Worm (Caenorhabditis elegans) whole organism, L1 larva: ENCODE results near the gene irk-2.

Experiments
- aha-1 ChIP-seq: fragments of 150-350 bp; optimal IDR thresholded peaks from 2 replicates; lab custom pipeline; 2014; ENCODE audit warnings: missing biosample characterization, missing genetic modification characterization
- blmp-1 ChIP-seq: fragments of 150-350 bp; optimal IDR thresholded peaks from 2 replicates; lab custom pipeline; 2014; ENCODE audit warnings: missing biosample characterization, missing genetic modification characterization
- ceh-90 ChIP-seq: sonication (generic microtip); optimal IDR thresholded peaks from 2 replicates; lab custom pipeline; 2016; ENCODE audit warnings: missing genetic modification characterization, missing compliant biosample characterization
- ces-1 ChIP-seq: fragments of 150-350 bp; optimal IDR thresholded peaks from 2 replicates; lab custom pipeline; 2014; ENCODE audit warnings: missing biosample characterization, missing genetic modification reagents, missing genetic modification characterization
- dsc-1 ChIP-seq: sonication (generic microtip); optimal IDR thresholded peaks from 2 replicates; lab custom pipeline; 2016; ENCODE audit warnings: mild to moderate bottlenecking, missing genetic modification characterization, missing compliant biosample characterization
- efl-1 ChIP-seq, 4 experiments: fragments of 150-350 bp; optimal IDR thresholded peaks in 3 of 4; peaks in 1 of 4; 1 replicate in 1 of 4; 2 replicates in 3 of 4; lab custom pipeline; 2014; ENCODE audit warnings: missing biosample characterization in 2 of 4, missing genetic modification characterization in 2 of 4, missing genetic modification reagents in 2 of 4
- egl-13 ChIP-seq: sonication (generic microtip); optimal IDR thresholded peaks from 2 replicates; lab custom pipeline; 2016; ENCODE audit warnings: missing genotype, missing genetic modification reagents, missing genetic modification characterization, missing compliant biosample characterization
- elt-2 ChIP-seq: sonication (generic microtip); optimal IDR thresholded peaks from 2 replicates; lab custom pipeline; 2016; ENCODE audit warnings: missing genetic modification characterization, mild to moderate bottlenecking, inconsistent platforms, missing compliant biosample characterization, missing genetic modification reagents
- ets-5 ChIP-seq: fragments of 200-800 bp; sonication (Bioruptor generic); IDR thresholded peaks from 2 replicates; pipeline ENCODE4 v1.3.6; 2022; ENCODE audit warnings: missing genetic modification characterization, missing compliant biosample characterization
- fkh-10 ChIP-seq: sonication (generic microtip); optimal IDR thresholded peaks from 2 replicates; lab custom pipeline; 2017; ENCODE audit warnings: missing biosample characterization, missing genetic modification reagents, missing genetic modification characterization
- fkh-8 ChIP-seq: sonication (generic microtip); optimal IDR thresholded peaks from 2 replicates; lab custom pipeline; 2016; ENCODE audit warnings: mild to moderate bottlenecking, missing genetic modification characterization, missing compliant biosample characterization
- grh-1 ChIP-seq: fragments of 200-800 bp; sonication (Bioruptor generic); IDR thresholded peaks from 2 replicates; pipeline ENCODE4 v1.3.6; 2022; ENCODE audit warnings: missing genetic modification reagents, missing genetic modification characterization, missing compliant biosample characterization
- hlh-17 ChIP-seq: fragments of 200-800 bp; sonication (Bioruptor generic); optimal IDR thresholded peaks from 2 replicates; lab custom pipeline; 2018; ENCODE audit warnings: missing genetic modification characterization, mild to moderate bottlenecking, missing compliant biosample characterization, moderate library complexity, borderline replicate concordance
- jun-1 ChIP-seq: fragments of 150-350 bp; optimal IDR thresholded peaks from 2 replicates; lab custom pipeline; 2014; ENCODE audit warnings: missing biosample characterization, missing genetic modification reagents, missing genetic modification characterization
- lin-13 ChIP-seq: fragments of 150-350 bp; optimal IDR thresholded peaks from 2 replicates; lab custom pipeline; 2014; ENCODE audit warnings: missing biosample characterization, missing genetic modification reagents, missing genetic modification characterization
- lin-14 ChIP-seq: fragments of 200-800 bp; sonication (Bioruptor generic); optimal IDR thresholded peaks from 2 replicates; lab custom pipeline; 2018; ENCODE audit warnings: mild to moderate bottlenecking, missing genetic modification characterization, moderate library complexity, missing compliant biosample characterization
- lin-15B ChIP-seq: fragments of 150-350 bp; sonication (generic microtip); optimal IDR thresholded peaks from 3 replicates; lab custom pipeline; 2014; ENCODE audit warnings: missing biosample characterization, missing genetic modification characterization
- lin-35 ChIP-seq, 2 experiments: fragments of 150-350 bp; optimal IDR thresholded peaks; 2 replicates each; lab custom pipeline; 2014; ENCODE audit warnings: missing biosample characterization in 2 of 2, missing genetic modification characterization in 2 of 2, missing genetic modification reagents in 2 of 2
- lir-3 ChIP-seq: sonication (generic microtip); optimal IDR thresholded peaks from 2 replicates; lab custom pipeline; 2016; ENCODE audit warnings: mild to moderate bottlenecking, missing genetic modification characterization, moderate library complexity, missing compliant biosample characterization; ENCODE audit not compliant: poor library complexity
- mdl-1 ChIP-seq, 2 experiments: fragments of 150-350 bp; optimal IDR thresholded peaks; 2 replicates each; lab custom pipeline; 2014 to 2017; ENCODE audit warnings: missing biosample characterization in 2 of 2, missing genetic modification characterization in 2 of 2, inconsistent platforms in 1 of 2
- mep-1 ChIP-seq: fragments of 150-350 bp; optimal IDR thresholded peaks from 2 replicates; lab custom pipeline; 2014; ENCODE audit warnings: missing biosample characterization, missing genetic modification characterization
- nhr-19 ChIP-seq: fragments of 200-800 bp; sonication (Bioruptor generic); conservative IDR thresholded peaks from 2 replicates; pipeline ENCODE4 v1.3.6; 2022; ENCODE audit warnings: missing genetic modification characterization, missing compliant biosample characterization
- nhr-20 ChIP-seq: sonication (generic microtip); optimal IDR thresholded peaks from 2 replicates; lab custom pipeline; 2016; ENCODE audit warnings: mild to moderate bottlenecking, missing genetic modification characterization, missing compliant biosample characterization
- nhr-237 ChIP-seq: fragments of 150-350 bp; optimal IDR thresholded peaks from 2 replicates; lab custom pipeline; 2014; ENCODE audit warnings: missing biosample characterization, missing genetic modification characterization
- nhr-28 ChIP-seq: fragments of 150-350 bp; optimal IDR thresholded peaks from 2 replicates; lab custom pipeline; 2014; ENCODE audit warnings: missing biosample characterization, missing genetic modification characterization
- nhr-47 ChIP-seq: sonication (generic microtip); optimal IDR thresholded peaks from 2 replicates; lab custom pipeline; 2016; ENCODE audit warnings: mild to moderate bottlenecking, missing genetic modification characterization, moderate library complexity, missing compliant biosample characterization
- nhr-71 ChIP-seq: sonication (generic microtip); optimal IDR thresholded peaks from 2 replicates; lab custom pipeline; 2016; ENCODE audit warnings: mild to moderate bottlenecking, missing genetic modification characterization, moderate library complexity, missing compliant biosample characterization
- nhr-76 ChIP-seq: sonication (generic microtip); optimal IDR thresholded peaks from 2 replicates; lab custom pipeline; 2017; ENCODE audit warnings: missing biosample characterization, missing genetic modification characterization
- nhr-85 ChIP-seq: sonication (generic microtip); peaks from one replicate; lab custom pipeline; 2016; ENCODE audit warnings: missing genetic modification characterization, inconsistent platforms, missing compliant biosample characterization
- nhr-90 ChIP-seq: sonication (generic microtip); optimal IDR thresholded peaks from 2 replicates; lab custom pipeline; 2016; ENCODE audit warnings: mild to moderate bottlenecking, missing genetic modification characterization, missing compliant biosample characterization; ENCODE audit not compliant: poor library complexity
- pax-3 ChIP-seq: fragments of 200-800 bp; sonication (Bioruptor generic); optimal IDR thresholded peaks from 2 replicates; lab custom pipeline; 2018; ENCODE audit warnings: mild to moderate bottlenecking, missing genetic modification characterization, moderate library complexity, missing compliant biosample characterization
- rnt-1 ChIP-seq: sonication (generic microtip); optimal IDR thresholded peaks from 2 replicates; lab custom pipeline; 2016; ENCODE audit warnings: mild to moderate bottlenecking, missing genetic modification characterization, moderate library complexity, missing compliant biosample characterization
- skn-1 ChIP-seq: fragments of 150-350 bp; optimal IDR thresholded peaks from 2 replicates; lab custom pipeline; 2014; ENCODE audit warnings: missing biosample characterization, missing genetic modification characterization
- snpc-4 ChIP-seq: fragments of 150-350 bp; optimal IDR thresholded peaks from 2 replicates; lab custom pipeline; 2014; ENCODE audit warnings: missing biosample characterization, missing genetic modification characterization
- sox-4 ChIP-seq: sonication (generic microtip); optimal IDR thresholded peaks from 2 replicates; lab custom pipeline; 2016; ENCODE audit warnings: missing genetic modification characterization, missing compliant biosample characterization
- sptf-1 ChIP-seq: fragments of 150-350 bp; optimal IDR thresholded peaks from 2 replicates; lab custom pipeline; 2014; ENCODE audit warnings: missing biosample characterization, missing genetic modification characterization
- sup-37 ChIP-seq: fragments of 200-800 bp; sonication (Bioruptor generic); optimal IDR thresholded peaks from 2 replicates; lab custom pipeline; 2018; ENCODE audit warnings: mild to moderate bottlenecking, missing genetic modification characterization, missing compliant biosample characterization
- unc-30 ChIP-seq: sonication (generic microtip); optimal IDR thresholded peaks from 2 replicates; lab custom pipeline; 2017; ENCODE audit warnings: missing biosample characterization, missing genetic modification characterization
- xbp-1 ChIP-seq: sonication (generic microtip); optimal IDR thresholded peaks from 2 replicates; lab custom pipeline; 2016; ENCODE audit warnings: missing genetic modification characterization, missing compliant biosample characterization
- zag-1 ChIP-seq: fragments of 150-350 bp; optimal IDR thresholded peaks from 2 replicates; lab custom pipeline; 2014; ENCODE audit warnings: missing biosample characterization, missing genetic modification characterization
- zip-4 ChIP-seq: fragments of 200-800 bp; sonication (Bioruptor generic); optimal IDR thresholded peaks from 2 replicates; lab custom pipeline; 2018; ENCODE audit warnings: mild to moderate bottlenecking, missing genetic modification characterization, moderate library complexity, missing compliant biosample characterization
- ztf-11 ChIP-seq, 2 experiments: sonication (generic microtip); optimal IDR thresholded peaks; 2 replicates each; lab custom pipeline; 2016 to 2017; ENCODE audit warnings: missing genetic modification characterization in 2 of 2, missing biosample characterization in 1 of 2, missing compliant biosample characterization in 1 of 2

irk-2 gene

DNA sequence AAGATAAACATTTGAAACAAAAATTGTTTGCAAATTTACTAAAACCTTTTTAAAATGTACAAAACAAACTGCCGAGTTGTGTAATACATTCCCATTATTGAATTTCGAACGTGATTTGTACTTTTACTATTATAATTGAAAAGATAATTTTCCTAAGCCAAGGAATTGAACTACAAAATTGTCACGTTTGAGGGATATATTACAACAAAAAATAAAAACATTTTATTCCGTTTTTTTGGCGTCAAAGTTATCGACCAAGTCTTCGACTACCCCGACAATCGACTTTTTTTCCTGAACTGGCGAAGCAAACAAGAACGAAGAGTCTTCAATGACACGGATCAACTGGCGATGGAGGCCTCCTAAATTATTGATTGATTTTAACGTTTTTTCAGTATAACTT lies 33.4 kb downstream of the irk-2 start, which contains the start of gene T19D7.7 (continued):
- TF ChIP-seq lin-15B (tag; lab: Kevin White, UChicago) = no peak
- no peak for TF ChIP-seq xbp-1
- no peak for TF ChIP-seq egl-13 (tag; lab: Kevin White, UChicago)
- TF ChIP-seq, all 84 proteins: peak for 0

DNA sequence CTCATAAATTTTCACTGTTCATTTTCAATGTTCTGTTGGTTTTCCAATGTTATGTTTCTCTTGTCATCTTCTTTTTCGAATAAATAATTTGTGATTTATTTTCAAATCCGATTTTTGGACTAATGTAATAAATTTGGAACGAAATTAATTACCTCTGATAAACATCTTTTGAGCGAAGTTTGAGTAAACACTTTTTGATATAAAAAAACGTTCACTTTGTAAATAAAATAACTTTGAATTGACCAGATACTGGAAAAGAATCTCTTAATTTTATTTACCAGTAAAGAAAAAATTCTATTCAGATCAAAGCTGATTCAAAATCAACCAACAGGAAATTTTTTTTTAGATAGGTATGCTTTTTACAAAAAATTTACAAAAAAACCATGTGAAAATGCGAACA lies 42.5 kb downstream of the irk-2 start, which contains the start of gene lgc-32:
Gene lgc-32 (plus strand): TSS at position 301 of the 400 bp plus-strand sequence.
- TF ChIP-seq sptf-1 (tag; lab: Kevin White, UChicago) = no peak
- peak; percentile 15 for TF ChIP-seq nhr-85
- no peak for TF ChIP-seq nhr-71 (tag; lab: Kevin White, UChicago)

DNA sequence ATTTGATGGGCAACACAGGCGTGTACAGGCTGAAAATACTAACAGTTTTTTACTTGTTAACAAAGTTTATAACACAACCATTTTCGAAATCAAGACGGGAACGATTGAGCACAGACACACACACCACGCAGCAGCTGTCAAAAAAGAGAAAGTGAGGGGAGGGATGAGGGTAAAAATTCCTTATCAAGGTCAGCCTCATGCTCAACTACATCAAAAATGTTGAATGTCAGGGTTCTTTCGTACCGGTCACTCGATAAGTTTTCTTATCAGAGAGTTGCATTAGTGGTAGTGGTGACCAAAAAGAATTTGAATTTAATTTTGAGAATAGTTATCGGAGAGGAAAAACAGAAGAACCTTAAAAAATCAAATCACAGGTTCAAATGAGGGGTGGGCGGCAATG lies 43.7 kb downstream of the irk-2 start, which contains the start of gene T19D7.6:
Gene T19D7.6 (minus strand): TSS at position 198 of the 400 bp plus-strand sequence.
- TF ChIP-seq ceh-90 (tag; lab: Kevin White, UChicago) = no peak
- TF ChIP-seq hlh-17 (GFP tag; lab: Kevin White, UChicago) = no peak
- TF ChIP-seq efl-1 (optimal IDR thresholded peaks at IDR 0.05; lab: Kevin White, UChicago) = no peak
- peak in 1 of 2 experiments; percentile 2 for TF ChIP-seq efl-1 (GFP tag; optimal IDR thresholded peaks at IDR 0.05 in 1 of 2; lab: Kevin White, UChicago)
- TF ChIP-seq lin-35 (GFP tag; optimal IDR thresholded peaks at IDR 0.05; lab: Kevin White, UChicago) = peak in 1 of 2 experiments; percentile 20
- no peak for TF ChIP-seq nhr-90 (tag; lab: Kevin White, UChicago)
- no peak for TF ChIP-seq nhr-76 (tag; lab: Kevin White, UChicago)
- no peak for TF ChIP-seq nhr-19 (GFP tag; lab: Robert Waterston, UW)
- peak; percentile 43 for TF ChIP-seq elt-2 (tag; lab: Kevin White, UChicago)

DNA sequence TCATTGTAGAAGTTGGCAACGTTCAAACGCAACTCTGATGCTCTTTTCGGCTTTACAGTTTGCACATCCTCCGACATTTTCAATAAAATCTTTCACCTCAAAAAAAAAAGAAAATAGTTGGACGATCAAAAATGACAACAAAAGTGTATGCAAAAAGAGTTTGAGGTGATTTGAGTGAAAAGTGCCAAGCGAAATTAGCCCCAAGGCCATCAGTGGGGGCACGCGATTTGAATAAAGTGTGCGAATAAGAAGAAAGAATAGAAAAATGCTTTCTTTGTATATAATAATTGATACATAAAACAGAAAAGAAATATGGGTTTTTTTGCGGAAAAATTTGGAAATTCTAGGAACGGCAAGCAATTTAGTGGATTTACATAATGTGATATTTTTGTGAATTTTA lies 48.2 kb downstream of the irk-2 start, which contains the start of gene T19D7.5:
Gene T19D7.5 (minus strand): TSS at position 101 of the 400 bp plus-strand sequence.
- no peak for TF ChIP-seq lir-3 (tag; lab: Kevin White, UChicago)
- TF ChIP-seq nhr-47 = no peak
- TF ChIP-seq lin-14 = peak; percentile 9
- no peak for TF ChIP-seq unc-30 (tag; lab: Kevin White, UChicago)
- no peak for TF ChIP-seq nhr-28
- TF ChIP-seq nhr-76 (tag; lab: Kevin White, UChicago) = no peak
- no peak for TF ChIP-seq nhr-85
- TF ChIP-seq fkh-10 (GFP tag; lab: Kevin White, UChicago) = no peak

DNA sequence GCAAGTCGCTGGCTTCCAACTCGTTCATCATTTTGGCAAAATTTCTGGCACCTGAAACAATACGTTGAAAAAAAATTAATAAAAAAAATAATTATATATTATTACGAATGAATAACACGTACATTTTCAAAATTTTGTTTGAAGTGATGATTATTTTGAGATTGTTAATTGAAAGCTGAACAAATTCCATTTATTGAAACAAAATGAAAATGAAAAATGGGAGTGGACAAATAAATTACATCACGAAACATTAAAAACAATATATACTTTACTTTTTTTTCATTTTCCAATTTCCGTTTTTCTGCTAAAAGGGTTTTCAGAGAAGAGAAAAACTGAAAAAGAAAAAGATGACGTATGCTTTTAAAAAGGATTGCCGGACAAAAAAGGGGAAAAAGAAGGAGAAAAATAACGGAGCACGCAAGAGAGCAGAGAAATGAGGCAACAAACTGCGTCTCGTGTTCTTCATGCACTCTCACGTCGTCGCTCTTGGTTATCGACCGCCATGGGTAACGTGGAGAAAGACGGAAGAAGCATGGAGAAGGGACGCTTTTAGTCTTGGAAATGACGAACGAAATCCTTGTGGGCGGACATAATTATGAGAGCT lies 52.5 kb downstream of the irk-2 start, which contains the start of gene rund-1:
Gene rund-1 (minus strand): TSS at position 51 of the 604 bp plus-strand sequence.
- TF ChIP-seq nhr-237 (tag; lab: Kevin White, UChicago) = no peak
- TF ChIP-seq ces-1 = no peak
- TF ChIP-seq snpc-4 (tag; lab: Kevin White, UChicago) = no peak
- TF ChIP-seq dsc-1 (tag; lab: Kevin White, UChicago) = peak; percentile 83
- TF ChIP-seq mep-1 (tag; lab: Kevin White, UChicago) = peak; percentile 69
- TF ChIP-seq grh-1 (GFP tag; lab: Robert Waterston, UW) = no peak
- TF ChIP-seq efl-1 (optimal IDR thresholded peaks at IDR 0.05; lab: Kevin White, UChicago) = peak in 1 of 2 experiments; percentile 11
- TF ChIP-seq efl-1 (GFP tag; optimal IDR thresholded peaks at IDR 0.05 in 1 of 2; lab: Kevin White, UChicago) = no peak
- TF ChIP-seq skn-1 (tag; lab: Kevin White, UChicago) = peak; percentile 40
- no peak for TF ChIP-seq sup-37 (GFP tag; lab: Kevin White, UChicago)
- TF ChIP-seq fkh-8 (tag; lab: Kevin White, UChicago) = peak; percentile 98
- TF ChIP-seq mdl-1 (tag; optimal IDR thresholded peaks at IDR 0.05; lab: Kevin White, UChicago) = no peak
- TF ChIP-seq lin-35 (GFP tag; optimal IDR thresholded peaks at IDR 0.05; lab: Kevin White, UChicago) = no peak
- peak; percentile 19 for TF ChIP-seq jun-1 (tag; lab: Kevin White, UChicago)
- no peak for TF ChIP-seq nhr-85
- TF ChIP-seq zip-4 (GFP tag; lab: Kevin White, UChicago) = no peak
- TF ChIP-seq zag-1 (tag; lab: Kevin White, UChicago) = peak; percentile 36
- no peak for TF ChIP-seq hlh-17 (GFP tag; lab: Kevin White, UChicago)
- TF ChIP-seq nhr-28 = no peak
- peak; percentile 87 for TF ChIP-seq nhr-71 (tag; lab: Kevin White, UChicago)
- TF ChIP-seq lin-14 = peak; percentile 91
- TF ChIP-seq pax-3 = peak; percentile 46
- no peak for TF ChIP-seq aha-1 (tag; lab: Kevin White, UChicago)
- TF ChIP-seq nhr-20 (tag; lab: Kevin White, UChicago) = peak; percentile 50
- no peak for TF ChIP-seq lin-13 (GFP tag; lab: Kevin White, UChicago)
- no peak for TF ChIP-seq ztf-11 (tag; optimal IDR thresholded peaks at IDR 0.05; lab: Kevin White, UChicago)
- TF ChIP-seq sox-4 (tag; lab: Kevin White, UChicago) = peak; percentile 71
- no peak for TF ChIP-seq ets-5 (GFP tag; lab: Robert Waterston, UW)
- no peak for TF ChIP-seq blmp-1 (tag; lab: Kevin White, UChicago)
- TF ChIP-seq rnt-1 (tag; lab: Kevin White, UChicago) = no peak
